Worm (Caenorhabditis elegans) whole organism, L1 larva: ENCODE results near the gene eor-2.
A peak's percentile ranks its signal among the peaks of the same experiment; 100 is the strongest.

Source experiments
- blmp-1 ChIP-seq: fragments of 150-350 bp; optimal IDR thresholded peaks from 2 replicates; lab custom pipeline; 2014; ENCODE audit warnings: missing biosample characterization, missing genetic modification characterization
- ceh-82 ChIP-seq, 3 experiments: fragments of 150-350 bp in 1 of 3; sonication (generic microtip) in 2 of 3; optimal IDR thresholded peaks; 2 replicates each; lab custom pipeline; 2014 to 2017; ENCODE audit warnings: missing biosample characterization in 3 of 3, missing genetic modification characterization in 3 of 3
- ceh-88 ChIP-seq: fragments of 200-800 bp; sonication (Bioruptor generic); IDR thresholded peaks from 2 replicates; pipeline ENCODE4 v1.3.6; 2022; ENCODE audit warnings: missing genetic modification characterization, missing compliant biosample characterization
- ces-1 ChIP-seq: fragments of 150-350 bp; optimal IDR thresholded peaks from 2 replicates; lab custom pipeline; 2014; ENCODE audit warnings: missing biosample characterization, missing genetic modification reagents, missing genetic modification characterization
- efl-1 ChIP-seq, 4 experiments: fragments of 150-350 bp; optimal IDR thresholded peaks in 3 of 4; peaks in 1 of 4; 1 replicate in 1 of 4; 2 replicates in 3 of 4; lab custom pipeline; 2014; ENCODE audit warnings: missing biosample characterization in 2 of 4, missing genetic modification characterization in 2 of 4, missing genetic modification reagents in 2 of 4
- egl-27 ChIP-seq, 2 experiments: fragments of 150-350 bp in 1 of 2; sonication (generic microtip); optimal IDR thresholded peaks; 3 replicates each; lab custom pipeline; 2017 to 2018; ENCODE audit warnings: missing biosample characterization in 2 of 2, missing genetic modification characterization in 2 of 2, missing genetic modification reagents in 2 of 2
- elt-2 ChIP-seq: sonication (generic microtip); optimal IDR thresholded peaks from 2 replicates; lab custom pipeline; 2016; ENCODE audit warnings: missing genetic modification characterization, mild to moderate bottlenecking, inconsistent platforms, missing compliant biosample characterization, missing genetic modification reagents
- elt-3 ChIP-seq, 6 experiments: fragments of 150-350 bp in 1 of 6; sonication (generic microtip); optimal IDR thresholded peaks; 2 replicates each; lab custom pipeline; 2017 to 2018; ENCODE audit warnings: missing biosample characterization in 6 of 6, missing genetic modification characterization in 6 of 6, inconsistent platforms in 1 of 6
- grh-1 ChIP-seq: fragments of 200-800 bp; sonication (Bioruptor generic); IDR thresholded peaks from 2 replicates; pipeline ENCODE4 v1.3.6; 2022; ENCODE audit warnings: missing genetic modification reagents, missing genetic modification characterization, missing compliant biosample characterization
- hlh-17 ChIP-seq: fragments of 200-800 bp; sonication (Bioruptor generic); optimal IDR thresholded peaks from 2 replicates; lab custom pipeline; 2018; ENCODE audit warnings: missing genetic modification characterization, mild to moderate bottlenecking, missing compliant biosample characterization, moderate library complexity, borderline replicate concordance
- hpl-2 ChIP-seq: fragments of 150-350 bp; optimal IDR thresholded peaks from 2 replicates; lab custom pipeline; 2014; ENCODE audit warnings: missing biosample characterization, missing genetic modification reagents, missing genetic modification characterization
- isw-1 ChIP-seq: fragments of 200-800 bp; sonication (Bioruptor generic); IDR thresholded peaks from 2 replicates; pipeline ENCODE4 v1.3.6; 2022; ENCODE audit warnings: missing genetic modification characterization, missing compliant biosample characterization
- jun-1 ChIP-seq: fragments of 150-350 bp; optimal IDR thresholded peaks from 2 replicates; lab custom pipeline; 2014; ENCODE audit warnings: missing biosample characterization, missing genetic modification reagents, missing genetic modification characterization
- lin-15B ChIP-seq: fragments of 150-350 bp; sonication (generic microtip); optimal IDR thresholded peaks from 3 replicates; lab custom pipeline; 2014; ENCODE audit warnings: missing biosample characterization, missing genetic modification characterization
- lin-35 ChIP-seq, 2 experiments: fragments of 150-350 bp; optimal IDR thresholded peaks; 2 replicates each; lab custom pipeline; 2014; ENCODE audit warnings: missing biosample characterization in 2 of 2, missing genetic modification characterization in 2 of 2, missing genetic modification reagents in 2 of 2
- lsy-2 ChIP-seq, 2 experiments: fragments of 150-350 bp; optimal IDR thresholded peaks; 2 replicates each; lab custom pipeline; 2014; ENCODE audit warnings: missing biosample characterization in 2 of 2, missing genetic modification characterization in 2 of 2
- mab-9 ChIP-seq: fragments of 200-800 bp; sonication (Bioruptor generic); IDR thresholded peaks from 2 replicates; pipeline ENCODE4 v1.3.6; 2022; ENCODE audit warnings: missing genetic modification reagents, missing genetic modification characterization, missing compliant biosample characterization
- mdl-1 ChIP-seq, 2 experiments: fragments of 150-350 bp; optimal IDR thresholded peaks; 2 replicates each; lab custom pipeline; 2014 to 2017; ENCODE audit warnings: missing biosample characterization in 2 of 2, missing genetic modification characterization in 2 of 2, inconsistent platforms in 1 of 2
- nhr-19 ChIP-seq: fragments of 200-800 bp; sonication (Bioruptor generic); conservative IDR thresholded peaks from 2 replicates; pipeline ENCODE4 v1.3.6; 2022; ENCODE audit warnings: missing genetic modification characterization, missing compliant biosample characterization
- nhr-20 ChIP-seq: sonication (generic microtip); optimal IDR thresholded peaks from 2 replicates; lab custom pipeline; 2016; ENCODE audit warnings: mild to moderate bottlenecking, missing genetic modification characterization, missing compliant biosample characterization
- nhr-71 ChIP-seq: sonication (generic microtip); optimal IDR thresholded peaks from 2 replicates; lab custom pipeline; 2016; ENCODE audit warnings: mild to moderate bottlenecking, missing genetic modification characterization, moderate library complexity, missing compliant biosample characterization
- nhr-77 ChIP-seq: fragments of 150-350 bp; optimal IDR thresholded peaks from 2 replicates; lab custom pipeline; 2014; ENCODE audit warnings: missing biosample characterization, missing genetic modification characterization
- nhr-84 ChIP-seq: sonication (generic microtip); optimal IDR thresholded peaks from 2 replicates; lab custom pipeline; 2017; ENCODE audit warnings: missing biosample characterization, missing genetic modification characterization
- nhr-85 ChIP-seq: sonication (generic microtip); peaks from one replicate; lab custom pipeline; 2016; ENCODE audit warnings: missing genetic modification characterization, inconsistent platforms, missing compliant biosample characterization
- nhr-90 ChIP-seq: sonication (generic microtip); optimal IDR thresholded peaks from 2 replicates; lab custom pipeline; 2016; ENCODE audit warnings: mild to moderate bottlenecking, missing genetic modification characterization, missing compliant biosample characterization; ENCODE audit not compliant: poor library complexity
- pax-3 ChIP-seq: fragments of 200-800 bp; sonication (Bioruptor generic); optimal IDR thresholded peaks from 2 replicates; lab custom pipeline; 2018; ENCODE audit warnings: mild to moderate bottlenecking, missing genetic modification characterization, moderate library complexity, missing compliant biosample characterization
- rnt-1 ChIP-seq: sonication (generic microtip); optimal IDR thresholded peaks from 2 replicates; lab custom pipeline; 2016; ENCODE audit warnings: mild to moderate bottlenecking, missing genetic modification characterization, moderate library complexity, missing compliant biosample characterization
- skn-1 ChIP-seq: fragments of 150-350 bp; optimal IDR thresholded peaks from 2 replicates; lab custom pipeline; 2014; ENCODE audit warnings: missing biosample characterization, missing genetic modification characterization
- snpc-4 ChIP-seq: fragments of 150-350 bp; optimal IDR thresholded peaks from 2 replicates; lab custom pipeline; 2014; ENCODE audit warnings: missing biosample characterization, missing genetic modification characterization
- sptf-1 ChIP-seq: fragments of 150-350 bp; optimal IDR thresholded peaks from 2 replicates; lab custom pipeline; 2014; ENCODE audit warnings: missing biosample characterization, missing genetic modification characterization
- swsn-7 ChIP-seq: sonication (generic microtip); optimal IDR thresholded peaks from 2 replicates; lab custom pipeline; 2016; ENCODE audit warnings: missing genetic modification characterization, missing compliant biosample characterization
- unc-30 ChIP-seq: sonication (generic microtip); optimal IDR thresholded peaks from 2 replicates; lab custom pipeline; 2017; ENCODE audit warnings: missing biosample characterization, missing genetic modification characterization
- unc-86 ChIP-seq: sonication (generic microtip); optimal IDR thresholded peaks from 2 replicates; lab custom pipeline; 2016; ENCODE audit warnings: missing genetic modification characterization, missing compliant biosample characterization
- unc-98 ChIP-seq: fragments of 200-800 bp; sonication (Bioruptor generic); IDR thresholded peaks from 2 replicates; pipeline ENCODE4 v1.3.6; 2022; ENCODE audit warnings: missing genetic modification characterization, missing compliant biosample characterization
- vab-15 ChIP-seq: sonication (generic microtip); optimal IDR thresholded peaks from 2 replicates; lab custom pipeline; 2017; ENCODE audit warnings: missing genotype, mild to moderate bottlenecking, missing genetic modification characterization, missing compliant biosample characterization
- ztf-11 ChIP-seq, 2 experiments: sonication (generic microtip); optimal IDR thresholded peaks; 2 replicates each; lab custom pipeline; 2016 to 2017; ENCODE audit warnings: missing genetic modification characterization in 2 of 2, missing biosample characterization in 1 of 2, missing compliant biosample characterization in 1 of 2

Gene eor-2

DNA sequence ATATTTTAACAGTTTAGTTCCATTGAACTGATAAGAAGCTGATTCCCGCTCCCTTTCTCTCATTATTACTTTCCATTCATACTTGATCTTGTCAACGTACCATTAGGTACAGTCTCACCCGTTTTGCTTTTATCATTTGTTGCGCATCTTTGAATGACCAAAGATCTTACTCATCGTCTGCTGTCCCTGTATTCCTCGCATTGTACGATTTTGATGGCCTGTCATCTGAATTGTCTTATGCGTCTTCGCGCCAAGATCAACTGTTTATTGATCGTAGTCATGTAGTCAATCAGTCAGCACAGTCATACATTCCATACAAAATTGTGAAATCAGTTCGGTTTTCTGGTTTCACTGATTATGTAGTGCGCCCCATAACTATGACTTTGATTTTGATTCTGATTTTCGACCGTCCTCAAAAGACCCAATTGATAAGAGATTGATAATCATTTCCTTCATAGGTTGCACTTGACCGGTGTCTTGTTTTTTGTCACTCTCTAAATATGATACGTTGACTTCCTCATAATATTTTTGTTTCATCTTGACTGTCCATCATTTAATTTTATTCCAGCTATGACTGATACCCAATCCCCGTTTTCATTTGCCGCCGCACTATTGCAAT is 44.8 kb upstream of the eor-2 start, which contains the start of gene nhr-3:
Gene nhr-3, plus strand, starts transcription at position 569 of the 619 bp plus-strand sequence.
- no peak for TF ChIP-seq efl-1 (optimal IDR thresholded peaks at IDR 0.05; lab: Kevin White, UChicago)
- TF ChIP-seq efl-1 (GFP tag; optimal IDR thresholded peaks at IDR 0.05 in 1 of 2; lab: Kevin White, UChicago), result peak in 1 of 2 experiments; percentile 31
- TF ChIP-seq swsn-7, result no peak
- peak in 4 of 6 experiments; percentile 27 to 70 (median 48) for TF ChIP-seq elt-3 (tag; optimal IDR thresholded peaks at IDR 0.05; lab: Kevin White, UChicago)
- TF ChIP-seq pax-3 (tag; lab: Kevin White, UChicago), result no peak
- TF ChIP-seq ztf-11 (tag; optimal IDR thresholded peaks at IDR 0.05; lab: Kevin White, UChicago), result no peak
- TF ChIP-seq lin-35 (GFP tag; optimal IDR thresholded peaks at IDR 0.05; lab: Kevin White, UChicago), result peak in 1 of 2 experiments; percentile 63
- TF ChIP-seq nhr-19 (GFP tag; lab: Robert Waterston, UW), result peak; percentile 10
- TF ChIP-seq unc-30, result no peak
- peak; percentile 75 for TF ChIP-seq nhr-85
- TF ChIP-seq blmp-1 (tag; lab: Kevin White, UChicago), result peak; percentile 84
- TF ChIP-seq nhr-90 (tag; lab: Kevin White, UChicago), result no peak
- TF ChIP-seq snpc-4 (tag; lab: Kevin White, UChicago), result no peak
- TF ChIP-seq nhr-20 (tag; lab: Kevin White, UChicago), result peak; percentile 82
- peak; percentile 27 for TF ChIP-seq jun-1 (tag; lab: Kevin White, UChicago)
- no peak for TF ChIP-seq mdl-1 (tag; optimal IDR thresholded peaks at IDR 0.05; lab: Kevin White, UChicago)
- TF ChIP-seq mab-9 (GFP tag; lab: Robert Waterston, UW), result no peak
- no peak for TF ChIP-seq ces-1 (GFP tag; lab: Kevin White, UChicago)
- peak; percentile 38 for TF ChIP-seq elt-2 (tag; lab: Kevin White, UChicago)
- peak; percentile 37 for TF ChIP-seq nhr-71 (tag; lab: Kevin White, UChicago)
- TF ChIP-seq nhr-77 (tag; lab: Kevin White, UChicago), result no peak
- TF ChIP-seq nhr-84, result no peak

DNA sequence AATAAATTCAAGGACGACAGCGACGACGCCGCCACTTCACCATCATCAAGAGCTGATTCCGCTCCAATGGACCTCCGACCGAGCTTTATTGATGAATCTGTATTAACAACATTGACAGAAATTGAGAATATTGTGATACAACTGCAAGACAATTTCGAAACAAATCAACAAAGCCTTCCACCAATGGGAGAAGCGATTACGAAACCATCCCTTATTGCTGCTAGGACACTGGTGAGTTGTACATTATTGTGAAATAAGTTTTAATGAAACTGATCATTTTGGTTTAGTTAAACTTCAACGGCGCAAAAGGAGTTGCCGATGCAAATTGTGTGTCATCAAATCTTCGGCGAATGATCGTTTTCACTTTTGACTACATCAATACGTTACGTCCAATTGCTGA is 43.7 kb upstream of the eor-2 start:
- TF ChIP-seq lsy-2 (tag; optimal IDR thresholded peaks at IDR 0.05; lab: Kevin White, UChicago), result no peak
- no peak for TF ChIP-seq lin-15B (tag; lab: Kevin White, UChicago)
- peak in 1 of 3 experiments; percentile 26 for TF ChIP-seq ceh-82 (tag; optimal IDR thresholded peaks at IDR 0.05; lab: Kevin White, UChicago)
- peak; percentile 72 for TF ChIP-seq blmp-1 (tag; lab: Kevin White, UChicago)
- TF ChIP-seq hpl-2, result no peak
- TF ChIP-seq skn-1 (tag; lab: Kevin White, UChicago), result peak; percentile 36
- no peak for TF ChIP-seq isw-1

DNA sequence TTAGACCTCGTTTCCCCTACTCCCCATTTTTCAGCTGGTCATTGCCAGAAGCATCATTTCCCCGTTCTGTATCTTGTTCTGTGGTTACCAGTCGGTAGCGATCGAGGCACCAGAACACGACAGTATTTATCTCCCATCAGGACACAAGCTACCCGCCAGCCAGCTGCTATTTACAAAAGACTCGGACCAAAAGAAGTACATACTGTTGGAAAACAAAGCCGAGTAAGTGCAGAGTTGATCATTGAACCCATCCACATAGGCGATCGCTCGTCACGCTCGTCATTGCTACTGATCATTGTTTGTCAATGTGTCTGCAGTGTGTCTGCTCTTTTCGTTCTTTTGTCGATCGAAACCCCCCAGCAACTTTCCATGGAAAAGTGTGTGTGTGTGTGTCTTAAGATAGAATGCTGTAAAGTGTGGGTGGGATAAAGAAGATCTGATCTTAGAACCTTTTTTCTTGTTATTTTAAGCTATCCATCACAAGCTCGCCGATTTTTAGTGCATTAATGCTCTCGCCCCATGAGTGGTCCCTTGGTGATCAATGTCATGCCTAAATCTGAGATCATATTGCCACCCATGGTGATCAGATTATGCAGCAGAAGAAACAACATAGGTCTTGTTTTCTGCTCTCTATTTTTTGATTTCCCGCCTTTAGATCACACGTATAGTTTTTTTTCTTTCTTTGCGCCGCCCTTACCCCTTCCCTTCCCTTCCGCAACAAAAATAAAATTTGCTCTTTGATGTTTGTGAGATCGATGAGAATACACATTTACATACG is 43.1 kb upstream of the eor-2 start:
- no peak for TF ChIP-seq ceh-88 (GFP tag; lab: Robert Waterston, UW)
- TF ChIP-seq unc-86 (tag; lab: Kevin White, UChicago), result no peak
- TF ChIP-seq egl-27 (tag; optimal IDR thresholded peaks at IDR 0.05; lab: Kevin White, UChicago), result peak in 1 of 2 experiments; percentile 5
- TF ChIP-seq unc-98 (GFP tag; lab: Robert Waterston, UW), result 0 out of 2 replicates have a peak, but pooled peaks have one; percentile 20
- TF ChIP-seq nhr-19 (GFP tag; lab: Robert Waterston, UW), result peak; percentile 10; the same call in 1 of the 2 replicates
- TF ChIP-seq sptf-1 (tag; lab: Kevin White, UChicago), result no peak
- no peak for TF ChIP-seq nhr-77 (tag; lab: Kevin White, UChicago)
- no peak for TF ChIP-seq vab-15
- 0 out of 2 replicates have a peak, but pooled peaks have one; percentile 15 for TF ChIP-seq grh-1 (GFP tag; lab: Robert Waterston, UW)
- no peak for TF ChIP-seq hlh-17 (GFP tag; lab: Kevin White, UChicago)
- no peak for TF ChIP-seq efl-1 (optimal IDR thresholded peaks at IDR 0.05; lab: Kevin White, UChicago)
- peak; percentile 3 to 93 for TF ChIP-seq efl-1 (GFP tag; optimal IDR thresholded peaks at IDR 0.05 in 1 of 2; lab: Kevin White, UChicago)
- peak; percentile 66 for TF ChIP-seq rnt-1 (tag; lab: Kevin White, UChicago)
